Worm (Caenorhabditis elegans) whole organism, mixed stage, embryonic: Measurements from ENCODE around the gene atrn-1.

Experiments used
- M03D4.4 ChIP-seq: sonication (generic microtip); optimal IDR thresholded peaks from 2 replicates; lab custom pipeline; 2017; ENCODE audit warnings: mild to moderate bottlenecking, missing genetic modification characterization, missing compliant biosample characterization
- blmp-1 ChIP-seq: fragments of 150-350 bp; optimal IDR thresholded peaks from 2 replicates; lab custom pipeline; 2014; ENCODE audit warnings: missing biosample characterization, missing genetic modification characterization
- ceh-39 ChIP-seq: fragments of 150-350 bp; optimal IDR thresholded peaks from 2 replicates; lab custom pipeline; 2014; ENCODE audit warnings: missing biosample characterization, missing genetic modification characterization
- ceh-43 ChIP-seq: fragments of 200-800 bp; sonication (Bioruptor generic); optimal IDR thresholded peaks from 2 replicates; lab custom pipeline; 2018; ENCODE audit warnings: mild to moderate bottlenecking, missing genetic modification characterization, moderate library complexity, missing compliant biosample characterization
- ces-1 ChIP-seq: fragments of 150-350 bp; optimal IDR thresholded peaks from 2 replicates; lab custom pipeline; 2014; ENCODE audit warnings: missing biosample characterization, missing genetic modification reagents, missing genetic modification characterization
- cnd-1 ChIP-seq: fragments of 200-800 bp; sonication (Bioruptor generic); optimal IDR thresholded peaks from 2 replicates; lab custom pipeline; 2018; ENCODE audit warnings: mild to moderate bottlenecking, missing genetic modification characterization, missing compliant biosample characterization
- drap-1 ChIP-seq: fragments of 200-800 bp; sonication (Bioruptor generic); optimal IDR thresholded peaks from 3 replicates; lab custom pipeline; 2018; ENCODE audit warnings: mild to moderate bottlenecking, missing genetic modification characterization, missing compliant biosample characterization
- elt-1 ChIP-seq: sonication (generic microtip); optimal IDR thresholded peaks from 2 replicates; lab custom pipeline; 2017; ENCODE audit warnings: missing genetic modification characterization, mild to moderate bottlenecking, missing compliant biosample characterization, antibody characterized with exemption, moderate library complexity, borderline replicate concordance; ENCODE audit not compliant: insufficient read depth
- elt-3 ChIP-seq: fragments of 150-350 bp; optimal IDR thresholded peaks from 2 replicates; lab custom pipeline; 2014; ENCODE audit warnings: missing biosample characterization, missing genetic modification characterization
- ham-2 ChIP-seq: fragments of 200-800 bp; sonication (Bioruptor generic); optimal IDR thresholded peaks from 2 replicates; lab custom pipeline; 2018; ENCODE audit warnings: mild to moderate bottlenecking, missing genetic modification characterization, missing compliant biosample characterization
- hlh-1 ChIP-seq: fragments of 150-350 bp; optimal IDR thresholded peaks from 2 replicates; lab custom pipeline; 2014; ENCODE audit warnings: missing biosample characterization, missing genetic modification reagents, missing genetic modification characterization
- lin-13 ChIP-seq: fragments of 150-350 bp; optimal IDR thresholded peaks from 2 replicates; lab custom pipeline; 2014; ENCODE audit warnings: missing biosample characterization, missing genetic modification characterization
- lin-32 ChIP-seq: fragments of 200-800 bp; sonication (Bioruptor generic); optimal IDR thresholded peaks from 2 replicates; lab custom pipeline; 2018; ENCODE audit warnings: mild to moderate bottlenecking, missing genetic modification characterization, missing compliant biosample characterization
- mep-1 ChIP-seq: fragments of 150-350 bp; optimal IDR thresholded peaks from 2 replicates; lab custom pipeline; 2017; ENCODE audit warnings: missing biosample characterization, missing genetic modification reagents, missing genetic modification characterization, inconsistent platforms
- mls-2 ChIP-seq: sonication (generic microtip); optimal IDR thresholded peaks from 2 replicates; lab custom pipeline; 2016; ENCODE audit warnings: mild to moderate bottlenecking, missing genetic modification characterization, moderate library complexity, missing compliant biosample characterization
- nhr-12 ChIP-seq: fragments of 150-350 bp; optimal IDR thresholded peaks from 2 replicates; lab custom pipeline; 2014; ENCODE audit warnings: missing biosample characterization, missing genetic modification characterization
- nhr-2 ChIP-seq: fragments of 150-350 bp; optimal IDR thresholded peaks from 2 replicates; lab custom pipeline; 2014; ENCODE audit warnings: missing biosample characterization, missing genetic modification characterization
- nhr-237 ChIP-seq: fragments of 150-350 bp; optimal IDR thresholded peaks from 2 replicates; lab custom pipeline; 2014; ENCODE audit warnings: missing biosample characterization, missing genetic modification characterization
- nhr-28 ChIP-seq: fragments of 150-350 bp; optimal IDR thresholded peaks from 2 replicates; lab custom pipeline; 2014; ENCODE audit warnings: missing biosample characterization, missing genetic modification characterization
- nhr-76 ChIP-seq: sonication (generic microtip); optimal IDR thresholded peaks from 2 replicates; lab custom pipeline; 2017; ENCODE audit warnings: missing biosample characterization, missing genetic modification characterization
- pha-4 ChIP-seq: fragments of 150-350 bp; optimal IDR thresholded peaks from 2 replicates; lab custom pipeline; 2018; ENCODE audit warnings: missing biosample characterization, missing genetic modification reagents, missing genetic modification characterization
- sem-2 ChIP-seq: fragments of 200-800 bp; sonication (Bioruptor generic); optimal IDR thresholded peaks from 2 replicates; lab custom pipeline; 2018; ENCODE audit warnings: mild to moderate bottlenecking, missing genetic modification characterization, missing compliant biosample characterization
- snpc-4 ChIP-seq: fragments of 150-350 bp; optimal IDR thresholded peaks from 2 replicates; lab custom pipeline; 2014; ENCODE audit warnings: missing biosample characterization, missing genetic modification characterization
- sptf-1 ChIP-seq: sonication (generic microtip); optimal IDR thresholded peaks from 2 replicates; lab custom pipeline; 2017; ENCODE audit warnings: mild to moderate bottlenecking, missing genetic modification characterization, moderate library complexity, missing compliant biosample characterization
- tbx-8 ChIP-seq: fragments of 200-800 bp; sonication (Bioruptor generic); optimal IDR thresholded peaks from 2 replicates; lab custom pipeline; 2018; ENCODE audit warnings: mild to moderate bottlenecking, missing genetic modification characterization, moderate library complexity, missing compliant biosample characterization
- unc-120 ChIP-seq: sonication (generic microtip); optimal IDR thresholded peaks from 2 replicates; lab custom pipeline; 2017; ENCODE audit warnings: missing genetic modification characterization, missing compliant biosample characterization; ENCODE audit not compliant: poor library complexity, severe bottlenecking
- unc-39 ChIP-seq: fragments of 150-350 bp; optimal IDR thresholded peaks from 2 replicates; lab custom pipeline; 2014; ENCODE audit warnings: missing biosample characterization, missing genetic modification characterization
- unc-62 ChIP-seq: fragments of 150-350 bp; optimal IDR thresholded peaks from 2 replicates; lab custom pipeline; 2014; ENCODE audit warnings: missing biosample characterization, missing genetic modification reagents, missing genetic modification characterization
- ztf-11 ChIP-seq: fragments of 150-350 bp; optimal IDR thresholded peaks from 2 replicates; lab custom pipeline; 2014; ENCODE audit warnings: missing biosample characterization, missing genetic modification characterization

The atrn-1 gene

ce11 chrX:14709591-14709990 lies 1.8 kb upstream of the atrn-1 start:
- no peak for TF ChIP-seq ham-2 (GFP tag; lab: Kevin White, UChicago)
- TF ChIP-seq elt-1, result no peak
- TF ChIP-seq nhr-28, result no peak
- TF ChIP-seq mls-2 (tag; lab: Kevin White, UChicago), result no peak
- no peak for TF ChIP-seq nhr-237 (tag; lab: Kevin White, UChicago)
- no peak for TF ChIP-seq tbx-8
- TF ChIP-seq unc-62 (GFP tag; lab: Kevin White, UChicago), result no peak
- no peak for TF ChIP-seq lin-13 (tag; lab: Kevin White, UChicago)
- no peak for TF ChIP-seq nhr-2 (tag; lab: Kevin White, UChicago)
- TF ChIP-seq sptf-1 (tag; lab: Kevin White, UChicago), result no peak
- no peak for TF ChIP-seq drap-1
- TF ChIP-seq ces-1 (GFP tag; lab: Kevin White, UChicago), result no peak
- TF ChIP-seq lin-32, result no peak
- no peak for TF ChIP-seq cnd-1
- no peak for TF ChIP-seq mep-1 (tag; lab: Kevin White, UChicago)
- no peak for TF ChIP-seq snpc-4 (tag; lab: Kevin White, UChicago)
- TF ChIP-seq nhr-76, result no peak
- TF ChIP-seq sem-2, result no peak

DNA sequence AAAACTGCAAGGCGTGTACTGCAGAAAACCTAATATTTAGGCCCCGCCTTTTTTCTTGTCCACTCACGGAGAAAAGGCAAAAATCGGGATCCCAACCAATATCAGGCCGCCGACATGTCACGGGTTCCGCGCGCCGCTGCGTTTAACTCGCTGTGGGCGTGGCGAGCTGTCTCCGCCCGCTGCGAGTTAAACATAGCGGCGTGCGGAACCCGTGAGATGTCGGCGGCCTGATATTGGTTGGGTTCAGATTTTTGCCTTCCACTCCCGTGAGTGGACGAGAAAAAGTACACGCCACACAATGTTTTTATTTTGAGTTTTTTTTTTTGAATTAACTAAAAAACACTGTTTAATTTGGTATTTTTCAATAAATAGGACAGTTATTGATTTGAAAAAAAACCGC lies 4.1 kb downstream of the atrn-1 start:
- TF ChIP-seq unc-62 (GFP tag; lab: Kevin White, UChicago) (no peak), lin-32 (no peak), unc-120 (no peak), unc-39 (no peak), blmp-1 (tag; lab: Kevin White, UChicago) (no peak), mls-2 (tag; lab: Kevin White, UChicago) (no peak), elt-3 (no peak)
- TF ChIP-seq, all 35 proteins: peak for 0

ce11 chrX:14717782-14718181 lies 6.4 kb downstream of the atrn-1 start:
- TF ChIP-seq pha-4 (no peak), nhr-2 (tag; lab: Kevin White, UChicago) (no peak)

DNA sequence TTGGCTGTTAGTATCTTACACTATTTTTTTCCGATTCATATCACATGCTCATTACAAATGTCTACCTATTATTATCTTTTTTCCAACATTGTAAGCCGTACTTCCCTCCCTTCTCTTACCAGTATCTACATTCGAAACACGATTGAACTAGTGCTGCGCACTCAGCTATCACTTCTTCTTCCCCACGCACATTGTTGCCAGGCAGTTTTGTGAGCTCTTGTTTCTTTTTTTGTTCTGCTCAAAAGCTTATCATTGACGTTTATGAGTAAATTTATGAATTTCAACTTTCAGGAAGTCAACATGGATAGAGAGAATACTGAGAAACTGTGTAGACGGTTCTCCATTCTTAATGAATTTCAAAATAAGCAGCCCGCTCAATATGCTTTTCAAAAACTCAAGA lies 9.7 kb downstream of the atrn-1 start, which contains the start of gene F33C8.2:
F33C8.2 (plus strand) TSS at position 301 of the 400 bp plus-strand sequence.
- TF ChIP-seq sem-2 (no peak), nhr-237 (tag; lab: Kevin White, UChicago) (no peak), pha-4 (no peak), ham-2 (GFP tag; lab: Kevin White, UChicago) (no peak), unc-62 (GFP tag; lab: Kevin White, UChicago) (no peak), elt-1 (no peak), ces-1 (GFP tag; lab: Kevin White, UChicago) (no peak), cnd-1 (no peak), lin-13 (tag; lab: Kevin White, UChicago) (no peak), blmp-1 (tag; lab: Kevin White, UChicago) (no peak), ztf-11 (tag; lab: Kevin White, UChicago) (no peak), mep-1 (tag; lab: Kevin White, UChicago) (no peak), sptf-1 (tag; lab: Kevin White, UChicago) (no peak), lin-32 (no peak), ceh-39 (tag; lab: Kevin White, UChicago) (no peak), hlh-1 (tag; lab: Kevin White, UChicago) (no peak)

DNA sequence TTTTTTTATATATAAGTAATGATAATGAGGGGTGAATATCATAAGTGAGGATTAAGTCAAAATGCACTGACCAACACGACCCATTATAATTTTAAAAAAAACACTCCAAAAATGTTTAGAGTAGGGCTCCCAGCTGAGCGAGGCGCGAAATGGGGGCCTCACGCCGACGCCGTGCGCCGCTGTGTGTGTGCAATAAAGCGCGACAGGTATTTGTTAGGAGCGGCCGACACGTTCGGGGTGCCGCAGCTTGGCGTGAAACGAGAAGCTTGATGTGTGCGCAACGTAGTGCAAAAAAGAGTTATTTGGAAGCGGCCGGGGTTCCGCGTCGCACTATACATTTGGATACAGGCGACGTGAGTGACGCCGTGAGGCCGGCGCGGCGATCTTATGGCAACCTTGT lies 13.6 kb downstream of the atrn-1 start:
- no peak for TF ChIP-seq hlh-1 (tag; lab: Kevin White, UChicago)
- TF ChIP-seq elt-1, result no peak
- TF ChIP-seq lin-13 (tag; lab: Kevin White, UChicago), result no peak
- no peak for TF ChIP-seq nhr-2 (tag; lab: Kevin White, UChicago)
- no peak for TF ChIP-seq ztf-11 (tag; lab: Kevin White, UChicago)
- no peak for TF ChIP-seq ceh-43 (GFP tag; lab: Kevin White, UChicago)
- TF ChIP-seq pha-4, result no peak
- TF ChIP-seq nhr-28, result no peak
- no peak for TF ChIP-seq sptf-1 (tag; lab: Kevin White, UChicago)
- no peak for TF ChIP-seq mls-2 (tag; lab: Kevin White, UChicago)
- no peak for TF ChIP-seq blmp-1 (tag; lab: Kevin White, UChicago)
- no peak for TF ChIP-seq tbx-8
- no peak for TF ChIP-seq unc-120
- TF ChIP-seq unc-62 (GFP tag; lab: Kevin White, UChicago), result no peak
- no peak for TF ChIP-seq ham-2 (GFP tag; lab: Kevin White, UChicago)
- TF ChIP-seq nhr-12 (tag; lab: Kevin White, UChicago), result no peak
- no peak for TF ChIP-seq unc-39
- TF ChIP-seq snpc-4 (tag; lab: Kevin White, UChicago), result no peak

DNA sequence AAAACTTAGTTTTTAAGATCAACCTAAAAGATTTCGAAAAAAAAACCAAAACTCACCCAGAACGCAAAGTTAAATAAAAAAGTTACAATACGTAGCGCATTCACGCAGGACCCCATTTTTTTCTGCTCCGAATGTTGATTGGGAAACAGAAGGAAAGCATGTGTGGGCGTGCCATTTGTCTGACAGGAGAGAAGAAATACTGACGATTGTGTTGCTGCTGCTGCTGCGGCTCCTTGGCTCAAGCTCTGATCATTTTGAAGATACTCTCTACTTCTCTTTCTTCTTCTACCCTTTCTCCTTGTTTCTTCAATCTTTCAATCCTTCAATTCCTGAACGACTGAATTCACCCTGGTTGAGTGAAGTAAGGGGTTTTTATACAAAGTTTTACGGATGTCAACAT lies 17.9 kb downstream of the atrn-1 start, which contains the start of gene tsp-8:
tsp-8 (minus strand) TSS at position 185 of the 400 bp plus-strand sequence.
- TF ChIP-seq ztf-11 (tag; lab: Kevin White, UChicago) (no peak), hlh-1 (tag; lab: Kevin White, UChicago) (peak; percentile 54), M03D4.4 (tag; lab: Kevin White, UChicago) (no peak)
- TF ChIP-seq, all 35 proteins: peak for 1
